Worm (Caenorhabditis elegans) whole organism, L2 larva: ENCODE measurements around the gene F07E5.13.
"Not testable (repeated sequence)": the region's sequence is repeated elsewhere in the genome, so short reads cannot be mapped to it uniquely, and the experiment has no call there.

ENCODE experiments used
- aly-2 ChIP-seq: fragments of 150-350 bp; optimal IDR thresholded peaks from 2 replicates; lab custom pipeline; 2014; ENCODE audit warnings: missing biosample characterization, missing genetic modification characterization
- ceh-16 ChIP-seq: fragments of 150-350 bp; optimal IDR thresholded peaks from 2 replicates; lab custom pipeline; 2014; ENCODE audit warnings: missing biosample characterization, missing genetic modification characterization
- egl-27 ChIP-seq: sonication (generic microtip); optimal IDR thresholded peaks from 3 replicates; lab custom pipeline; 2017; ENCODE audit warnings: missing biosample characterization, missing genetic modification reagents, missing genetic modification characterization
- elt-3 ChIP-seq: sonication (generic microtip); optimal IDR thresholded peaks from 2 replicates; lab custom pipeline; 2017; ENCODE audit warnings: missing biosample characterization, missing genetic modification characterization
- lin-11 ChIP-seq: fragments of 150-350 bp; sonication (generic microtip); optimal IDR thresholded peaks from 2 replicates; lab custom pipeline; 2014; ENCODE audit warnings: missing biosample characterization, missing genetic modification characterization, inconsistent platforms, mixed read lengths
- lin-13 ChIP-seq: fragments of 150-350 bp; optimal IDR thresholded peaks from 2 replicates; lab custom pipeline; 2014; ENCODE audit warnings: missing biosample characterization, missing genetic modification reagents, missing genetic modification characterization
- nhr-10 ChIP-seq: sonication (generic microtip); optimal IDR thresholded peaks from 2 replicates; lab custom pipeline; 2017; ENCODE audit warnings: missing biosample characterization, missing genetic modification characterization
- nhr-11 ChIP-seq: fragments of 150-350 bp; optimal IDR thresholded peaks from 2 replicates; lab custom pipeline; 2014; ENCODE audit warnings: missing biosample characterization, missing genetic modification characterization
- nhr-23 ChIP-seq: fragments of 150-350 bp; optimal IDR thresholded peaks from 2 replicates; lab custom pipeline; 2014; ENCODE audit warnings: missing biosample characterization, missing genetic modification reagents, missing genetic modification characterization
- nhr-6 ChIP-seq: fragments of 150-350 bp; optimal IDR thresholded peaks from 2 replicates; lab custom pipeline; 2014; ENCODE audit warnings: missing biosample characterization, missing genetic modification characterization
- sma-9 ChIP-seq, 2 experiments: fragments of 150-350 bp in 1 of 2; sonication (generic microtip) in 1 of 2; optimal IDR thresholded peaks; 2 replicates each; lab custom pipeline; 2014 to 2016; ENCODE audit warnings: missing genetic modification characterization in 2 of 2, mild to moderate bottlenecking in 1 of 2, missing biosample characterization in 1 of 2, missing compliant biosample characterization in 1 of 2, missing genetic modification reagents in 1 of 2, moderate library complexity in 1 of 2
- unc-62 ChIP-seq: fragments of 150-350 bp; optimal IDR thresholded peaks from 2 replicates; lab custom pipeline; 2014; ENCODE audit warnings: missing biosample characterization, missing genetic modification reagents, missing genetic modification characterization

ce11 chrII:2023514-2023913 lies 40.4 kb downstream of the F07E5.13 start, which contains the start of gene cya-2:
- TF ChIP-seq lin-11 (tag; lab: Kevin White, UChicago); unc-62; egl-27 (tag; lab: Kevin White, UChicago); aly-2 (tag; lab: Kevin White, UChicago); nhr-11; nhr-23; ceh-16; lin-13 (GFP tag; lab: Kevin White, UChicago); elt-3 (tag; lab: Kevin White, UChicago); sma-9 (GFP tag; optimal IDR thresholded peaks at IDR 0.05; lab: Kevin White, UChicago); sma-9 (tag; optimal IDR thresholded peaks at IDR 0.05; lab: Kevin White, UChicago); nhr-10 (tag; lab: Kevin White, UChicago); nhr-6: not testable (repeated sequence)
